Worm (Caenorhabditis elegans) whole organism, L4/young adult: ENCODE results near the gene myo-2.

ENCODE experiments used
- W03F9.2 ChIP-seq: fragments of 150-350 bp; optimal IDR thresholded peaks from 2 replicates; lab custom pipeline; 2014; ENCODE audit warnings: missing biosample characterization, missing genetic modification characterization
- dao-5 ChIP-seq: sonication (generic microtip); optimal IDR thresholded peaks from 2 replicates; lab custom pipeline; 2016; ENCODE audit warnings: missing genotype, missing genetic modification characterization, moderate library complexity, missing compliant biosample characterization
- him-1 ChIP-seq: sonication (generic microtip); optimal IDR thresholded peaks from 2 replicates; lab custom pipeline; 2016; ENCODE audit warnings: missing genotype, missing genetic modification reagents, missing genetic modification characterization, missing compliant biosample characterization

DNA sequence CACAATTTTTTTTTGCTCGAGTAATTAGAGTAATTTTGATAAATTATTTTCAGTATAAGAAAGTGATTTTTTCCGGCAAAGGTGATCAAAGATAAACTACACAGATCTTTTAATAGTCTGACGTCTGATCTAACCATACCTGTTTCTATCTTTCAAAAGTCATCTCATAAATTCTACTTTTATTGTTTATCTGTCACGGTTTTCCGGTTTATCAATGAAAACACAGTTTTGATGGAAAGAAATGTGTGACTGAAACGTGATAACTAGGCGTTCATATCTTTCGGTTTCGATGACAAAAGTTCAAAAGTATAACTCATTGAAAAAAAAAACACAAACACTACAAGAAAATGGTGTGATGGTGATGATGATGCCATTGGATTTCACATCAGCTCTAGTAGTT, 45.3 kb upstream of the myo-2 start:
- TF ChIP-seq him-1 (tag; lab: Kevin White, UChicago) (no peak), W03F9.2 (tag; lab: Kevin White, UChicago) (no peak), dao-5 (tag; lab: Kevin White, UChicago) (no peak)
